ENCODE assay signal across 2 fruit fly cellular contexts in the genomic region with DNA sequence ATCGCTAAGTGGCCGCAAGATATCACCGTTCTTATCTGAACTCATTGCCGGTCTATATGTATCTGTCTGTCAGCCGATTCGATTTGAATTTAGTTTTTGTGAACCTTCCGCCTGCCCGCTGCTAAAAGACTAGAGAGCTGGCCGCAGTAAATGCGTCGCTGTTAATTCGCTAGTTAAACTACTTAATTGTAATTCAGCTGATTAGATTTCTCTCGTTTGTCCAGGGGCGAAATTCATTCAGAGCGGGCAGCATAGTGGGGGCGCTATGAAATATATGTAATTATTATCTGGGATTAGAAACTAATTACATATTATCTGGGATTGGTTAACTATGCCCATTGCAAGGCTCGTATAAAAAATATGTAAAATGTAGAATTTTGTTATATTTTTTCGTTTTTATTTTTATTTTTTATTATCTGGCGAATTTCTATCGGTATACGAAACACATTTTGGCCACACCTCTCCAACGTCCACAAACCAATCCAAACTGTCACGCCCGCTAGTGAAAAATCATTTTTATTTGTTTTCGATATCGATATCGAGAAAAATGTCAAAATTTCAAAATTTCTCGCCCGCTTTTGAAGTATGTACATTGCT.
TF ChIP-seq lines count a peak whose summit lies in the region.

Gene CG14615, minus strand, starts transcription at position 301 of the 597 bp plus-strand sequence.
Gene tilB, plus strand, starts transcription at position 547 of the 597 bp plus-strand sequence.

- TF ChIP-seq CTCF in whole organism, embryonic (GFP tag; optimal IDR thresholded peaks at IDR 0.05; lab: Kevin White, UChicago): no peak

TF ChIP-seq in whole organism, adult, 20 proteins besides CTCF, POLR2A, EP300 and RAD21:
- TF ChIP-seq pad (GFP tag; optimal IDR thresholded peaks at IDR 0.05; lab: Kevin White, UChicago) (peak; percentile 21), Crg-1 (GFP tag; optimal IDR thresholded peaks at IDR 0.05; lab: Kevin White, UChicago) (peak; percentile 18), cic (GFP tag; optimal IDR thresholded peaks at IDR 0.05; lab: Kevin White, UChicago) (peak; percentile 56), tj (GFP tag; optimal IDR thresholded peaks at IDR 0.05; lab: Kevin White, UChicago) (no peak), toe (GFP tag; optimal IDR thresholded peaks at IDR 0.05; lab: Kevin White, UChicago) (peak; percentile 28), bab1 (GFP tag; optimal IDR thresholded peaks at IDR 0.05; lab: Kevin White, UChicago) (no peak), Mnt (GFP tag; optimal IDR thresholded peaks at IDR 0.05; lab: Kevin White, UChicago) (peak; percentile 52), CG33017 (tag; optimal IDR thresholded peaks at IDR 0.05; lab: Kevin White, UChicago) (peak; percentile 39), Clk (GFP tag; optimal IDR thresholded peaks at IDR 0.05; lab: Kevin White, UChicago) (no peak), CG14711 (tag; optimal IDR thresholded peaks at IDR 0.05; lab: Kevin White, UChicago) (peak; percentile 55), Hr96 (GFP tag; optimal IDR thresholded peaks at IDR 0.05; lab: Kevin White, UChicago) (no peak), CG7101 (tag; optimal IDR thresholded peaks at IDR 0.05; lab: Kevin White, UChicago) (peak; percentile 63), CG12768 (GFP tag; optimal IDR thresholded peaks at IDR 0.05; lab: Kevin White, UChicago) (peak; percentile 68), CG1620 (GFP tag; optimal IDR thresholded peaks at IDR 0.05; lab: Kevin White, UChicago) (no peak), cnc (optimal IDR thresholded peaks at IDR 0.05; lab: Kevin White, UChicago) (no peak), kay (GFP tag; lab: Kevin White, UChicago; ENCODE audit: borderline replicate concordance) (peak; percentile 30), ovo (GFP tag; optimal IDR thresholded peaks at IDR 0.05; lab: Kevin White, UChicago) (no peak), CG11617 (GFP tag; optimal IDR thresholded peaks at IDR 0.05; lab: Kevin White, UChicago) (peak; percentile 49), CG7045 (GFP tag; optimal IDR thresholded peaks at IDR 0.05; lab: Kevin White, UChicago) (peak; percentile 24), CG5204 (GFP tag; optimal IDR thresholded peaks at IDR 0.05; lab: Kevin White, UChicago) (peak; percentile 42)
TF ChIP-seq in whole organism, adult: peak in this region for 13.

TF ChIP-seq in whole organism, embryonic, 481 proteins besides CTCF, POLR2A, EP300 and RAD21 (continues in another document):
- TF ChIP-seq B-H2 (GFP tag; optimal IDR thresholded peaks at IDR 0.05; lab: Kevin White, UChicago): peak; percentile 41
- TF ChIP-seq rib (GFP tag; IDR thresholded peaks at IDR 0.05; lab: Robert Waterston, UW): no peak
- no peak for TF ChIP-seq Neu2 (GFP tag; optimal IDR thresholded peaks at IDR 0.05; lab: Kevin White, UChicago; ENCODE audit: borderline replicate concordance)
- TF ChIP-seq Lpt (GFP tag; optimal IDR thresholded peaks at IDR 0.05; lab: Kevin White, UChicago): no peak
- no peak for TF ChIP-seq Mes4 (GFP tag; optimal IDR thresholded peaks at IDR 0.05; lab: Kevin White, UChicago)
- no peak for TF ChIP-seq Vsx1 (GFP tag; optimal IDR thresholded peaks at IDR 0.05; lab: Kevin White, UChicago)
- peak; percentile 75 for TF ChIP-seq sens (GFP tag; lab: Kevin White, UChicago)
- peak; percentile 3 to 5 for TF ChIP-seq dpn (GFP tag; optimal IDR thresholded peaks at IDR 0.05; lab: Kevin White, UChicago)
- peak; percentile 16 for TF ChIP-seq bab2 (GFP tag; optimal IDR thresholded peaks at IDR 0.05; lab: Kevin White, UChicago)
- peak; percentile 37; the same call in 1 of the 2 replicates for TF ChIP-seq lmd (GFP tag; IDR thresholded peaks at IDR 0.05; lab: Robert Waterston, UW)
- no peak for TF ChIP-seq cg (GFP tag; optimal IDR thresholded peaks at IDR 0.05; lab: Kevin White, UChicago)
- peak; percentile 32; the same call in 1 of the 2 replicates for TF ChIP-seq NFAT (GFP tag; IDR thresholded peaks at IDR 0.05; lab: Robert Waterston, UW)
- TF ChIP-seq grau (tag; optimal IDR thresholded peaks at IDR 0.05; lab: Kevin White, UChicago): peak; percentile 47
- TF ChIP-seq CG30020 (tag; optimal IDR thresholded peaks at IDR 0.05; lab: Kevin White, UChicago): peak; percentile 4
- TF ChIP-seq CG3838 (GFP tag; optimal IDR thresholded peaks at IDR 0.05; lab: Kevin White, UChicago): no peak
- TF ChIP-seq CG17568 (GFP tag; optimal IDR thresholded peaks at IDR 0.05; lab: Kevin White, UChicago): no peak
- no peak for TF ChIP-seq CG3163 (GFP tag; optimal IDR thresholded peaks at IDR 0.05; lab: Kevin White, UChicago)
- peak; percentile 43; the same call in 1 of the 3 replicates for TF ChIP-seq CG16813 (GFP tag; IDR thresholded peaks at IDR 0.05; lab: Robert Waterston, UW; ENCODE audit: partially characterized antibody)
- peak; percentile 68 for TF ChIP-seq CG2120 (GFP tag; optimal IDR thresholded peaks at IDR 0.05; lab: Kevin White, UChicago)
- TF ChIP-seq gro (GFP tag; optimal IDR thresholded peaks at IDR 0.05; lab: Kevin White, UChicago): peak; percentile 10
- TF ChIP-seq CG12299 (tag; optimal IDR thresholded peaks at IDR 0.05; lab: Kevin White, UChicago): no peak
- peak; percentile 24 for TF ChIP-seq Hsf (GFP tag; optimal IDR thresholded peaks at IDR 0.05; lab: Kevin White, UChicago)
- no peak for TF ChIP-seq CG17912 (GFP tag; optimal IDR thresholded peaks at IDR 0.05; lab: Kevin White, UChicago)
- no peak for TF ChIP-seq CG7372 (GFP tag; IDR thresholded peaks at IDR 0.05; lab: Robert Waterston, UW)
- TF ChIP-seq da (GFP tag; optimal IDR thresholded peaks at IDR 0.05; lab: Kevin White, UChicago): no peak
- no peak for TF ChIP-seq Tbp (GFP tag; optimal IDR thresholded peaks at IDR 0.05; lab: Kevin White, UChicago)
- TF ChIP-seq CG17385 (GFP tag; optimal IDR thresholded peaks at IDR 0.05; lab: Kevin White, UChicago): no peak
- no peak for TF ChIP-seq prd (optimal IDR thresholded peaks at IDR 0.05; lab: Kevin White, UChicago)
- TF ChIP-seq prd (GFP tag; IDR thresholded peaks at IDR 0.05; lab: Robert Waterston, UW): no peak
- TF ChIP-seq CG11247 (GFP tag; IDR thresholded peaks at IDR 0.05; lab: Robert Waterston, UW): no peak
- TF ChIP-seq Kr (GFP tag; optimal IDR thresholded peaks at IDR 0.05; lab: Kevin White, UChicago): no peak
- peak; percentile 32 for TF ChIP-seq CG13624 (GFP tag; optimal IDR thresholded peaks at IDR 0.05; lab: Kevin White, UChicago)
- no peak for TF ChIP-seq CG4707 (GFP tag; optimal IDR thresholded peaks at IDR 0.05; lab: Kevin White, UChicago)
- TF ChIP-seq psq (GFP tag; optimal IDR thresholded peaks at IDR 0.05; lab: Kevin White, UChicago): no peak
- TF ChIP-seq Fer3 (tag; optimal IDR thresholded peaks at IDR 0.05; lab: Kevin White, UChicago): peak; percentile 55
- TF ChIP-seq lbe (GFP tag; optimal IDR thresholded peaks at IDR 0.05; lab: Kevin White, UChicago): no peak
- TF ChIP-seq Chrac-16 (GFP tag; optimal IDR thresholded peaks at IDR 0.05; lab: Kevin White, UChicago): no peak
- TF ChIP-seq CG12659 (GFP tag; optimal IDR thresholded peaks at IDR 0.05; lab: Kevin White, UChicago): peak; percentile 16
- TF ChIP-seq CoRest (tag; optimal IDR thresholded peaks at IDR 0.05; lab: Kevin White, UChicago): peak; percentile 3
- TF ChIP-seq CG15073 (GFP tag; optimal IDR thresholded peaks at IDR 0.05; lab: Kevin White, UChicago): no peak
- peak; percentile 23 for TF ChIP-seq CG1233 (GFP tag; optimal IDR thresholded peaks at IDR 0.05; lab: Kevin White, UChicago)
- no peak for TF ChIP-seq CG18262 (tag; optimal IDR thresholded peaks at IDR 0.05; lab: Kevin White, UChicago)
- peak; percentile 39 for TF ChIP-seq CG1647 (GFP tag; optimal IDR thresholded peaks at IDR 0.05; lab: Kevin White, UChicago)
- 0 out of 2 replicates have a peak, but pooled peaks have one; percentile 17 for TF ChIP-seq amos (GFP tag; IDR thresholded peaks at IDR 0.05; lab: Robert Waterston, UW; ENCODE audit: partially characterized antibody)
- TF ChIP-seq CG17328 (GFP tag; IDR thresholded peaks at IDR 0.05; lab: Robert Waterston, UW): no peak
- TF ChIP-seq CG13775 (GFP tag; optimal IDR thresholded peaks at IDR 0.05; lab: Kevin White, UChicago): no peak
- TF ChIP-seq gsb-n (tag; optimal IDR thresholded peaks at IDR 0.05; lab: Kevin White, UChicago): no peak
- TF ChIP-seq hkb (optimal IDR thresholded peaks at IDR 0.05; lab: Kevin White, UChicago): no peak
- TF ChIP-seq hkb (GFP tag; IDR thresholded peaks at IDR 0.05; lab: Robert Waterston, UW): no peak
- peak; percentile 41 for TF ChIP-seq ind (GFP tag; optimal IDR thresholded peaks at IDR 0.05; lab: Kevin White, UChicago)
- peak; percentile 10; the same call in 1 of the 2 replicates for TF ChIP-seq inv (GFP tag; IDR thresholded peaks at IDR 0.05; lab: Robert Waterston, UW; ENCODE audit: partially characterized antibody)
- no peak for TF ChIP-seq pan (optimal IDR thresholded peaks at IDR 0.05; lab: Kevin White, UChicago)
- TF ChIP-seq pan (GFP tag; optimal IDR thresholded peaks at IDR 0.05 in 1 of 2, IDR thresholded peaks at IDR 0.05 in 1 of 2): peak in 1 of 2 experiments; percentile 16
- TF ChIP-seq ewg (GFP tag; optimal IDR thresholded peaks at IDR 0.05; lab: Kevin White, UChicago): no peak
- peak; percentile 8 for TF ChIP-seq CG9817 (tag; optimal IDR thresholded peaks at IDR 0.05; lab: Kevin White, UChicago)
- TF ChIP-seq toy (GFP tag; IDR thresholded peaks at IDR 0.05; lab: Robert Waterston, UW): no peak
- TF ChIP-seq pzg (GFP tag; optimal IDR thresholded peaks at IDR 0.05; lab: Kevin White, UChicago): no peak
- TF ChIP-seq twi (tag; optimal IDR thresholded peaks at IDR 0.05; lab: Kevin White, UChicago): no peak
- no peak for TF ChIP-seq CG7745 (tag; optimal IDR thresholded peaks at IDR 0.05; lab: Kevin White, UChicago)
- TF ChIP-seq hbn (GFP tag; IDR thresholded peaks at IDR 0.05; lab: Robert Waterston, UW; ENCODE audit: partially characterized antibody): no peak
- TF ChIP-seq sob (GFP tag; IDR thresholded peaks at IDR 0.05; lab: Robert Waterston, UW): peak; percentile 46; the same call in 1 of the 2 replicates
- peak; percentile 20 for TF ChIP-seq Nf-YC (tag; optimal IDR thresholded peaks at IDR 0.05; lab: Kevin White, UChicago)
- no peak for TF ChIP-seq danr (GFP tag; IDR thresholded peaks at IDR 0.05; lab: Robert Waterston, UW)
- peak; percentile 64 for TF ChIP-seq Ets65A (GFP tag; lab: Kevin White, UChicago)
- TF ChIP-seq pho (GFP tag; optimal IDR thresholded peaks at IDR 0.05; lab: Kevin White, UChicago): no peak
- no peak for TF ChIP-seq Ssrp (tag; optimal IDR thresholded peaks at IDR 0.05; lab: Kevin White, UChicago)

Comparison
In these comparisons a context has a peak if more than half of its experiments do, and no peak if none do; other contexts are left out.
1. Of the 1 proteins assayed by ChIP-seq in both whole organism, embryonic and whole organism, adult: peak only in whole organism, embryonic: none; only in whole organism, adult: kay; in both: none; in neither: 0.